Worm (Caenorhabditis elegans) whole organism, midembryonic: ENCODE results near the gene F55D1.1.

Experiments used
- T22C8.4 ChIP-seq: fragments of 200-800 bp; sonication (Bioruptor generic); IDR thresholded peaks from 2 replicates; pipeline ENCODE4 v1.3.6; 2022; ENCODE audit warnings: missing genetic modification characterization, missing compliant biosample characterization
- cog-1 ChIP-seq: sonication (generic microtip); optimal IDR thresholded peaks from 2 replicates; lab custom pipeline; 2016; ENCODE audit warnings: missing genetic modification characterization, missing compliant biosample characterization
- flt-1 ChIP-seq: fragments of 200-800 bp; sonication (Bioruptor generic); IDR thresholded peaks from 2 replicates; pipeline ENCODE4 v1.3.6; 2022; ENCODE audit warnings: missing genetic modification characterization, missing compliant biosample characterization
- klf-2 ChIP-seq: fragments of 200-800 bp; sonication (Bioruptor generic); conservative IDR thresholded peaks from 2 replicates; pipeline ENCODE4 v1.3.6; 2022; ENCODE audit warnings: missing genetic modification reagents, missing genetic modification characterization, missing compliant biosample characterization
- med-1 ChIP-seq: sonication (generic microtip); optimal IDR thresholded peaks from 2 replicates; lab custom pipeline; 2017; ENCODE audit warnings: missing genetic modification characterization, mild to moderate bottlenecking, missing compliant biosample characterization, antibody characterized with exemption, missing genetic modification reagents; ENCODE audit not compliant: insufficient read depth
- ref-1 ChIP-seq: fragments of 200-800 bp; sonication (Bioruptor generic); conservative IDR thresholded peaks from 2 replicates; pipeline ENCODE4 v1.3.6; 2022; ENCODE audit warnings: missing genetic modification reagents, missing genetic modification characterization, missing compliant biosample characterization
- tab-1 ChIP-seq: fragments of 200-800 bp; sonication (Bioruptor generic); IDR thresholded peaks from 2 replicates; pipeline ENCODE4 v1.3.6; 2022; ENCODE audit warnings: missing genetic modification characterization, missing compliant biosample characterization
- ztf-23 ChIP-seq: fragments of 200-800 bp; sonication (Bioruptor generic); IDR thresholded peaks from 2 replicates; pipeline ENCODE4 v1.3.6; 2022; ENCODE audit warnings: missing genetic modification reagents, missing genetic modification characterization, missing compliant biosample characterization
- ztf-29 ChIP-seq: fragments of 200-800 bp; sonication (Bioruptor generic); IDR thresholded peaks from 2 replicates; pipeline ENCODE4 v1.3.6; 2022; ENCODE audit warnings: missing genetic modification reagents, missing genetic modification characterization, missing compliant biosample characterization

F55D1.1 gene

DNA sequence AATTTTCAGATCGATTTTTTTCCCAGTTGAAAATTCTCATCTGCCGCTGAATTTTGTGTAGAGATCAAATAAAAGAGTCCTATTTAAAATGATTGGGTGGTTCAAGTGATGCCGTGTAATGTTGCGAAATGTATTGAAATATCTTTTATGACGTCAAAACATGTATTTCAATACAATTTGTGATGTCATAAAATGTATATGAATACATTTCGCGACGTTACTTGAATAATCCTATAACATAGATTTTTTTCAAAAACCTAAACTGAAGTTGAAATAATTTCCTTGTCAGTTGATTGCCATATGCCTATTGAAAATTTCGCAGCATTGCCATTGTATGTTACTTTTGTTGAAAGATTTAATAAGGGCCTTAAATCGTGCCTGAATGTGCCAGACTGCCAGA is at the start of gene F55D1.1:
Gene F55D1.1, plus strand, starts transcription at position 301 of the 400 bp plus-strand sequence.
- TF ChIP-seq ztf-29 (GFP tag; lab: Robert Waterston, UW) (no peak), flt-1 (no peak), cog-1 (no peak), ref-1 (GFP tag; lab: Robert Waterston, UW) (no peak), ztf-23 (GFP tag; lab: Robert Waterston, UW) (no peak), klf-2 (GFP tag; lab: Robert Waterston, UW) (no peak), T22C8.4 (no peak), tab-1 (GFP tag; lab: Robert Waterston, UW) (no peak), med-1 (GFP tag; lab: Kevin White, UChicago) (no peak)

DNA sequence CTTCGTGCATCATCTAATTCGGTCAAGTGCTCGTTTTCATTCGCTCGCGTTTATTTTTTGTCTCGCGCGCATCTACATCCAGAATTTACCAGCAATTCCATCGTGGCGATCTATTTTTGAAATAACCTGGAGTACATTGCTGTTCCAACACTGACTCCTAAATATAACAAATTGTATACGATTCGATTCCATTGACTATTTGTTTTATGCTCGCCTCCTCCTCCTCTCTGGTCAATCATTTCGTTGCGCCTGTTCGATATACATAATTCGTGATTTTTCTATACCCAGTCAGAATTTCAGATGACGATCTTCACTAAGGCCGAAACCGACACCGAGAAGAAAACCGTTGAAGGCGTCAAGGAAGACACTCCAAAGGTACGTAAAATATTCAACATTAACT is 44.8 kb upstream of the F55D1.1 start, which contains the start of gene itm-2:
Gene itm-2, plus strand, starts transcription at position 301 of the 400 bp plus-strand sequence.
- TF ChIP-seq klf-2 (GFP tag; lab: Robert Waterston, UW) (no peak), cog-1 (no peak), ztf-23 (GFP tag; lab: Robert Waterston, UW) (no peak), flt-1 (no peak), ztf-29 (GFP tag; lab: Robert Waterston, UW) (no peak), tab-1 (GFP tag; lab: Robert Waterston, UW) (no peak), ref-1 (GFP tag; lab: Robert Waterston, UW) (no peak), T22C8.4 (no peak), med-1 (GFP tag; lab: Kevin White, UChicago) (no peak)

DNA sequence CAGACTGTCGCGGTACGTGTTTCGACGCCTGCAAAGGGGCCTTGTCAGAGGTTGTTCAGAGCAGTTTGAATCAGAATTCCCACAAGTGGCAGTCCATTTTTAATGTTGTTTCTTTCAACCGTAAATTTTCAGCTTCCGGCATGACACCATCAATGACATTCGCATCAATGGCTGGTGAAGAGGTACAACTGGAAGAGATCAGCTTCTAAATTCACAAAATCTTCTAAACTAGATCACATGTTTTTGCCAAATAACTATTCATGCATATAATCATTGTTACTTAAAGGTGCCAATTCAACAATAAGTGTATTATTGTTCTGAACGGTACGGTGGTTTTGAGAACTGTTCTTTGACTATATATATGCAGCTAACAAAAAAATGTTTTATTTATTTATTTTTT is 42.3 kb upstream of the F55D1.1 start:
- TF ChIP-seq tab-1 (GFP tag; lab: Robert Waterston, UW) (no peak), med-1 (GFP tag; lab: Kevin White, UChicago) (no peak), ztf-23 (GFP tag; lab: Robert Waterston, UW) (no peak)

DNA sequence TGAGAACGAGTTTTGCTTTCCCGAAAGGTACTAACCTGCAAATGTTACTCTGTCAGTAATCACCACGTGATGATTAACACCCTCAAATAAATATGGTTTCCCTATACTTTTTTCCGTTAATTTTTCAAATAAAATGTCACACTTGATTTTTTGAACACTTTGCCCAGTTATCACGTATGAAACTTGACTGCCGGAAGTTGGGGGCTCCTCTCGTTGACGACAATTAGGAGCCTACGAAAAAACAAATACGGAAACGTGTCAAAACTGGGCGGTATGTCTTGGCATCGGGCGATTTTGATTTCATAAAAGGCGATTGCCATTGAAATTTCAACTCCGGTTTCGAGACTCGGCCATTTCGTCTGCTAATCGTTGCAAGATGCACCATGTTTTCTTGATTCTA is 41.7 kb upstream of the F55D1.1 start, which contains the start of gene C25F6.8:
Gene C25F6.8, plus strand, starts transcription at position 301 of the 400 bp plus-strand sequence.
- TF ChIP-seq flt-1: no peak
- TF ChIP-seq med-1 (GFP tag; lab: Kevin White, UChicago): no peak
- TF ChIP-seq tab-1 (GFP tag; lab: Robert Waterston, UW): no peak
- no peak for TF ChIP-seq cog-1
- TF ChIP-seq ztf-29 (GFP tag; lab: Robert Waterston, UW): no peak
- TF ChIP-seq ztf-23 (GFP tag; lab: Robert Waterston, UW): no peak
- no peak for TF ChIP-seq ref-1 (GFP tag; lab: Robert Waterston, UW)
- TF ChIP-seq T22C8.4: no peak
- no peak for TF ChIP-seq klf-2 (GFP tag; lab: Robert Waterston, UW)

DNA sequence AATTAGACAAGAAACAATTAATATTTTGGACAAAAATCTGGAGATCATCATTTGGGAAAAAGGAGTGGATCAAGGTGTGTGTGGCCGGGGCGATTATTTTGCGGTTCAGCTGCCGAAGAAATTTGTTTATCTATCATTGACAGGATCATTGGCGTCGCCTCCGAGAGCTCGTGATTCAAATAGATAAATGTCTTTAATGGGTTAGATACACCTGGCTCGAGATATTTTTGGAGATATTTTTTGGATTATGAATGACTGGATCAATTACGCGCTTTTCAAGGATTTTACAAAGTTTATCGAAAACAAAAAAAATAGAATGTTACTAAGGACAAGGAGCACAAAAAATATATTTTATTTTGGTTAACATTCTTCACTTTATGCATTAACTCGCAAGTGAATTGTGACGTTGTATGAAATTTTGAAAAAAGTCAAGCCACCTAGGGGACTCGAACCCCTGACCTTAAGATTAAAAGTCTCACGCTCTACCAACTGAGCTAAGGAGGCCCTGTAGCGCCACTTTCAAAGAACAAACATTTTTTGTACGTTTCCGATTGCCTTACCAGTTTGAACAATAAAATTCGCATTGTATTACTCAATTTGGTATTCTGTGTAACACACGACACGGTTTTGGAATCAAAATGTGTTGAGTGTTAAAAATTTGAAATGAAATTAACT is 38.7 kb upstream of the F55D1.1 start, which contains the start of gene C25F6.6:
Gene C25F6.6, minus strand, starts transcription at position 51 of the 675 bp plus-strand sequence.
- TF ChIP-seq ztf-23 (GFP tag; lab: Robert Waterston, UW) (no peak), flt-1 (no peak), T22C8.4 (no peak), cog-1 (no peak), ztf-29 (GFP tag; lab: Robert Waterston, UW) (no peak), tab-1 (GFP tag; lab: Robert Waterston, UW) (no peak)

DNA sequence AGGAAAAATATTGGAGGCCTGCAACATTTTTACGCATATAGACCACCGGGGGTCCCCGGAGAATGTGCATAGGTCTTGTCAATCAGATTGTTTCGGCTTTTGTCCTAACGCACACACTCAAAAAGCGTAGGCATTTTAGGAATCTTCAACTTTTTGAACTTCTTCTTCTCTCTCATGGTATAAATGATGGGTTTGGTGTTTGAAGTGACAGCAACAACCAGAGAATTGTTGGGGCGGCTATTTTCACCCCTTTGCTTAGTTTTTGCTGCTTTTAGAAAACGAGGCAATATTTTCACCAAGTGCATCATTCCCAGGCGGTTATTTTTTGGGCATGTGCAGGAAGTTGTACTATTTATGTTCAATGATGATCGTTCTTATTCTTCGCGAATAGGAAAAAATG is 37.9 kb upstream of the F55D1.1 start:
- TF ChIP-seq cog-1 (no peak), flt-1 (no peak), ztf-29 (GFP tag; lab: Robert Waterston, UW) (no peak)

DNA sequence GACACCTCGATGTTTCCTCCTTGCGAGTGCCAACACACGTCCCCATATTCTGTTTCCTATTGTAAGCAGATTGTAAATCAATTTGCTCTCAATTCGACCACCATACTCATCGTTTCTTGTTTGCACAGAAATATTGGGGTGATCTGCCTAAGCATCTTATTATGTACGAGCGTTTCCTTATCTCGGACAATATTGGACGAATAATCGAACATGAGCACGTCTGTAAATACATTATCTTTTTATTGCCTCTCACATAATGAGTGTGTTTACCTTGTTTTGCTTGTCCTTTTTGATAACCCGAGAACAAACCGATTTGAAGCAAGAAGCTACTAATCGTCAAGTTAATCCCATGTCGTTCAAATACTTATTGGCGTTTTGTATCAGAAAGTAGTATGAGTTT is 34.5 kb upstream of the F55D1.1 start:
- TF ChIP-seq T22C8.4 (no peak), med-1 (GFP tag; lab: Kevin White, UChicago) (no peak), ztf-29 (GFP tag; lab: Robert Waterston, UW) (no peak), ztf-23 (GFP tag; lab: Robert Waterston, UW) (no peak), klf-2 (GFP tag; lab: Robert Waterston, UW) (no peak), ref-1 (GFP tag; lab: Robert Waterston, UW) (no peak), tab-1 (GFP tag; lab: Robert Waterston, UW) (no peak), flt-1 (no peak), cog-1 (no peak)

DNA sequence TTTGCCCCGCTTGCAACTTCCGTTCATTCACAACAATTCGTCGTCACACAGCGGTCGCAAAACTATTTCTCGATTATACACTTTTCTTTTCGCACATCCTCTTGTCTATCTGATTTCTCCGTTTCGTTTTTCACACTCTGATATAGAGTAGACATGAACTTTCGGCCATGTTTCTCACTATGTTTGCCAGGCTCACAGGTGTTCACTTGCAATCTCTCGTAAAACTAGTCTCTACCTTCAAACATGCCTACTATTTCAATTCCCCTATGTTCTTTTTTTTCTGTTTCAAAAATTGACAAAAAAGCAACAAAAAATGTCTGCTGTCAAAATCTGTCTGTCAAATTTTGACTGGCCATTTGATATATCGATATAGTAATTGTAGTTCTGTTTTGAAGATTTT is 32.5 kb upstream of the F55D1.1 start:
- no peak for TF ChIP-seq ztf-23 (GFP tag; lab: Robert Waterston, UW)

DNA sequence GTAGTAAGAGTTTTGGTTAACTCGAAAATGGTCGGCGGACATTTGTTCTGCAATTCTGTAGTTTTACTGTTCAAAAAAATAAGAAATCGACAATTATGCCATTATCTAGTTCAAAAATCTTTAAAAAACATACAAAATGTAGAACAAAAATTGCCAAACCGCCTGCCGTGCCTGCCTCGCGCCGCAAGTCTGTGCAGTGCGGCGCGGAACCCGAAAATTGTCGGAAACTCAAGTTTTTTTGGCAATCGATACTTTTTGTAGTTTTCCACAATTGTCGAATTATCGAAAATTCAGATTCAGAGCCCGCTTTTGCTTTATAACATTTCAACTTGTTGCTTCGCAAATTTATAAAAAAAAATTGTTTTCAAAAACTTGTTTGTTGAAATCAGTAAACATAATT is 31.6 kb upstream of the F55D1.1 start:
- TF ChIP-seq ztf-29 (GFP tag; lab: Robert Waterston, UW): no peak
- TF ChIP-seq ztf-23 (GFP tag; lab: Robert Waterston, UW): no peak
- no peak for TF ChIP-seq cog-1
- no peak for TF ChIP-seq med-1 (GFP tag; lab: Kevin White, UChicago)
- no peak for TF ChIP-seq T22C8.4
- no peak for TF ChIP-seq klf-2 (GFP tag; lab: Robert Waterston, UW)
- no peak for TF ChIP-seq ref-1 (GFP tag; lab: Robert Waterston, UW)
- TF ChIP-seq flt-1: no peak
- TF ChIP-seq tab-1 (GFP tag; lab: Robert Waterston, UW): no peak

DNA sequence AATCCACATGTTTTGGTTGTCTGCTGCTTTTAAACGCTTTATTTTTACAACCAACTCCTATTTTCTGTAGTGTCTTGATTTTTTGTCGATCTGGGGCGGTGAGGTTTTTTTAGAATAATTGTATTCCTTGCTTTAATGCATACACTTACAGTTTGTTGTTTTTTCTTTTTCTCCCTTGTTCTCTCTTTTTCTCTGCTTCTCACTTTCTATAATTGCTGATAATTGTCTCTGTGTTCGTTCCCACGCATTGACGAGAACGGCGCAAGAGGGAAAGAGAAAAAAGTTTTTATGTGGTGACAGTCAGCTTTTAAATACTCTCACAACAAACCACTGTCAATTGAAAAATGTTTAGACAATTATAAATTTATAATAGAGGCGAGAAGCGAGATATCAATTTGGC is 30.9 kb upstream of the F55D1.1 start:
- TF ChIP-seq med-1 (GFP tag; lab: Kevin White, UChicago) (no peak), ztf-29 (GFP tag; lab: Robert Waterston, UW) (no peak), flt-1 (no peak)
